Fruit fly (Drosophila melanogaster): ENCODE results near the gene cib.
A peak's percentile ranks its signal among the peaks of the same experiment; 100 is the strongest.

cib gene

dm6 chrX:4150989-4151388 lies 45.1 kb downstream of the cib start:
- TF ChIP-seq Sox102F (GFP tag; optimal IDR thresholded peaks at IDR 0.05), result peak; percentile 3
- peak; percentile 30 for TF ChIP-seq esn (GFP tag; optimal IDR thresholded peaks at IDR 0.05)
- peak; percentile 42 for TF ChIP-seq dac (GFP tag; optimal IDR thresholded peaks at IDR 0.05)
- no peak for TF ChIP-seq fd59A (GFP tag; optimal IDR thresholded peaks at IDR 0.05)
- no peak for TF ChIP-seq CG6163 (GFP tag; IDR thresholded peaks at IDR 0.05)
- no peak for TF ChIP-seq CG3032 (tag; optimal IDR thresholded peaks at IDR 0.05)
- peak; percentile 23 for TF ChIP-seq cyc (GFP tag; optimal IDR thresholded peaks at IDR 0.05)
- peak; percentile 27 for TF ChIP-seq lz (GFP tag; optimal IDR thresholded peaks at IDR 0.05)
- TF ChIP-seq Eip78C (GFP tag), result peak; percentile 48
- TF ChIP-seq Eip93F (GFP tag; optimal IDR thresholded peaks at IDR 0.05), result no peak
- TF ChIP-seq CG34406 (GFP tag; optimal IDR thresholded peaks at IDR 0.05), result no peak
- TF ChIP-seq Met (GFP tag; optimal IDR thresholded peaks at IDR 0.05), result peak; percentile 12
- TF ChIP-seq CG11294 (GFP tag; IDR thresholded peaks at IDR 0.05), result no peak; the same call in 1 of the 2 replicates
- TF ChIP-seq CG3919 (GFP tag; optimal IDR thresholded peaks at IDR 0.05), result peak; percentile 2
- TF ChIP-seq CG8319 (GFP tag; optimal IDR thresholded peaks at IDR 0.05), result no peak
- TF ChIP-seq dsx (GFP tag; optimal IDR thresholded peaks at IDR 0.05; ENCODE audit: poor library complexity, severe bottlenecking), result no peak
- TF ChIP-seq ss (GFP tag; optimal IDR thresholded peaks at IDR 0.05), result no peak
- peak; percentile 47 for TF ChIP-seq Hr39 (GFP tag; optimal IDR thresholded peaks at IDR 0.05)
- TF ChIP-seq net (GFP tag; optimal IDR thresholded peaks at IDR 0.05), result no peak
- TF ChIP-seq CG15336 (GFP tag; IDR thresholded peaks at IDR 0.05), result peak; percentile 67
- peak; percentile 38 for TF ChIP-seq OdsH (GFP tag; optimal IDR thresholded peaks at IDR 0.05)
- peak; percentile 5 for TF ChIP-seq CG4318 (GFP tag; optimal IDR thresholded peaks at IDR 0.05)
- peak; percentile 27 for TF ChIP-seq Smox (GFP tag; optimal IDR thresholded peaks at IDR 0.05)
- peak; percentile 56 for TF ChIP-seq CG8119 (GFP tag; IDR thresholded peaks at IDR 0.05)
- TF ChIP-seq CG32006 (GFP tag; optimal IDR thresholded peaks at IDR 0.05), result peak; percentile 60
- TF ChIP-seq CG10631 (GFP tag; optimal IDR thresholded peaks at IDR 0.05), result no peak
- TF ChIP-seq CG11902 (GFP tag; optimal IDR thresholded peaks at IDR 0.05), result no peak
- TF ChIP-seq svp (GFP tag), result peak; percentile 74
- TF ChIP-seq Hr4 (GFP tag; optimal IDR thresholded peaks at IDR 0.05), result peak; percentile 59
- TF ChIP-seq Ets21C (GFP tag; optimal IDR thresholded peaks at IDR 0.05), result peak; percentile 28
- TF ChIP-seq achi (GFP tag; optimal IDR thresholded peaks at IDR 0.05), result peak; percentile 2
- peak; percentile 54 for TF ChIP-seq eg (GFP tag; IDR thresholded peaks at IDR 0.05)
- TF ChIP-seq CG31627 (GFP tag; optimal IDR thresholded peaks at IDR 0.05), result peak; percentile 45
- TF ChIP-seq Hr38 (GFP tag; optimal IDR thresholded peaks at IDR 0.05), result no peak
- peak; percentile 21 for TF ChIP-seq CG6276 (GFP tag; optimal IDR thresholded peaks at IDR 0.05)
- peak; percentile 24 for TF ChIP-seq acj6 (GFP tag; optimal IDR thresholded peaks at IDR 0.05)
- TF ChIP-seq CG7368 (GFP tag; optimal IDR thresholded peaks at IDR 0.05), result no peak
- TF ChIP-seq salr (GFP tag; optimal IDR thresholded peaks at IDR 0.05), result no peak
- TF ChIP-seq Blimp-1 (GFP tag; optimal IDR thresholded peaks at IDR 0.05), result no peak
- TF ChIP-seq CG6808 (GFP tag; optimal IDR thresholded peaks at IDR 0.05), result no peak
- TF ChIP-seq pdm3 (GFP tag; optimal IDR thresholded peaks at IDR 0.05), result peak; percentile 42
- peak; percentile 25 for TF ChIP-seq topi (GFP tag; optimal IDR thresholded peaks at IDR 0.05)
- no peak for TF ChIP-seq Gug (GFP tag; IDR thresholded peaks at IDR 0.05)
- no peak for TF ChIP-seq CG16779 (tag; optimal IDR thresholded peaks at IDR 0.05)
